Worm (Caenorhabditis elegans) whole organism, L4 larva: ENCODE results near the gene let-721.

Experiments used
- F37D6.2 ChIP-seq: sonication (generic microtip); optimal IDR thresholded peaks from 2 replicates; lab custom pipeline; 2016; ENCODE audit warnings: mild to moderate bottlenecking, missing genetic modification characterization, missing compliant biosample characterization
- T26A8.4 ChIP-seq: fragments of 200-800 bp; sonication (Bioruptor generic); IDR thresholded peaks from 2 replicates; pipeline ENCODE4 v1.3.6; 2022; ENCODE audit warnings: missing genetic modification characterization, missing compliant biosample characterization
- Y48G9A.11 ChIP-seq: fragments of 200-800 bp; sonication (Bioruptor generic); IDR thresholded peaks from 2 replicates; pipeline ENCODE4 v1.3.6; 2022; ENCODE audit warnings: missing genetic modification reagents, missing genetic modification characterization, missing compliant biosample characterization
- Y5F2A.4 ChIP-seq: fragments of 200-800 bp; sonication (Bioruptor generic); optimal IDR thresholded peaks from 2 replicates; lab custom pipeline; 2018; ENCODE audit warnings: mild to moderate bottlenecking, missing genetic modification characterization, missing compliant biosample characterization
- ZK546.5 ChIP-seq, 2 experiments: sonication (generic microtip); optimal IDR thresholded peaks; 2 replicates each; lab custom pipeline; 2017; ENCODE audit warnings: missing biosample characterization in 2 of 2, missing genetic modification characterization in 2 of 2
- aha-1 ChIP-seq: fragments of 150-350 bp; peaks from one replicate; lab custom pipeline; 2014; ENCODE audit warnings: missing biosample characterization, missing genetic modification characterization
- aly-2 ChIP-seq: sonication (generic microtip); optimal IDR thresholded peaks from 2 replicates; lab custom pipeline; 2018; ENCODE audit warnings: missing biosample characterization, missing genetic modification characterization
- arid-1 ChIP-seq: fragments of 200-800 bp; sonication (Bioruptor generic); conservative IDR thresholded peaks from 2 replicates; pipeline ENCODE4 v1.3.6; 2022; ENCODE audit warnings: missing genetic modification reagents, missing genetic modification characterization, missing compliant biosample characterization
- ceh-20 ChIP-seq: fragments of 200-800 bp; sonication (Bioruptor generic); IDR thresholded peaks from 2 replicates; pipeline ENCODE4 v1.3.6; 2022; ENCODE audit warnings: missing genetic modification reagents, missing genetic modification characterization, missing compliant biosample characterization
- ceh-32 ChIP-seq: sonication (generic microtip); optimal IDR thresholded peaks from 2 replicates; lab custom pipeline; 2016; ENCODE audit warnings: mild to moderate bottlenecking, missing genetic modification characterization, missing compliant biosample characterization; ENCODE audit not compliant: poor library complexity
- ceh-44 ChIP-seq: fragments of 200-800 bp; sonication (Bioruptor generic); IDR thresholded peaks from 2 replicates; pipeline ENCODE4 v1.3.6; 2022; ENCODE audit warnings: missing genetic modification reagents, missing genetic modification characterization, missing compliant biosample characterization
- ceh-62 ChIP-seq: sonication (generic microtip); optimal IDR thresholded peaks from 2 replicates; lab custom pipeline; 2017; ENCODE audit warnings: missing biosample characterization, missing genetic modification characterization
- cey-2 ChIP-seq: sonication (generic microtip); optimal IDR thresholded peaks from 3 replicates; lab custom pipeline; 2017; ENCODE audit warnings: missing genetic modification characterization, mild to moderate bottlenecking, missing compliant biosample characterization, antibody characterized with exemption, borderline replicate concordance; ENCODE audit not compliant: insufficient read depth
- ctbp-1 ChIP-seq: fragments of 200-800 bp; sonication (Bioruptor generic); IDR thresholded peaks from 2 replicates; pipeline ENCODE4 v1.3.6; 2022; ENCODE audit warnings: missing genetic modification reagents, missing genetic modification characterization, missing compliant biosample characterization
- daf-16 ChIP-seq, 3 experiments: sonication (generic microtip); optimal IDR thresholded peaks; 2 replicates each; lab custom pipeline; 2016 to 2017; ENCODE audit warnings: missing genetic modification characterization in 3 of 3, missing genetic modification reagents in 3 of 3, mild to moderate bottlenecking in 2 of 3, missing compliant biosample characterization in 2 of 3, missing biosample characterization in 1 of 3, moderate library complexity in 1 of 3
- daf-8 ChIP-seq: fragments of 200-800 bp; sonication (Bioruptor generic); IDR thresholded peaks from 2 replicates; pipeline ENCODE4 v1.3.6; 2022; ENCODE audit warnings: missing genetic modification characterization, missing compliant biosample characterization
- dmd-6 ChIP-seq: fragments of 200-800 bp; sonication (Bioruptor generic); IDR thresholded peaks from 2 replicates; pipeline ENCODE4 v1.3.6; 2022; ENCODE audit warnings: missing genetic modification reagents, missing genetic modification characterization, missing compliant biosample characterization
- dpl-1 ChIP-seq: fragments of 150-350 bp; optimal IDR thresholded peaks from 2 replicates; lab custom pipeline; 2014; ENCODE audit warnings: missing biosample characterization, missing genetic modification reagents, missing genetic modification characterization
- duxl-1 ChIP-seq: sonication (generic microtip); optimal IDR thresholded peaks from 2 replicates; lab custom pipeline; 2016; ENCODE audit warnings: mild to moderate bottlenecking, missing genetic modification characterization, moderate library complexity, missing compliant biosample characterization; ENCODE audit not compliant: poor library complexity
- dve-1 ChIP-seq: sonication (generic microtip); optimal IDR thresholded peaks from 2 replicates; lab custom pipeline; 2017; ENCODE audit warnings: antibody characterized with exemption, mild to moderate bottlenecking, missing genetic modification characterization, missing compliant biosample characterization; ENCODE audit not compliant: insufficient read depth
- hif-1 ChIP-seq, 2 experiments: sonication (generic microtip); optimal IDR thresholded peaks; 2 replicates each; lab custom pipeline; 2016 to 2017; ENCODE audit warnings: missing compliant biosample characterization in 2 of 2, missing genetic modification characterization in 2 of 2, missing genetic modification reagents in 2 of 2, missing genotype in 2 of 2, mild to moderate bottlenecking in 1 of 2
- hlh-11 ChIP-seq: fragments of 200-800 bp; sonication (Bioruptor generic); optimal IDR thresholded peaks from 2 replicates; lab custom pipeline; 2018; ENCODE audit warnings: mild to moderate bottlenecking, missing genetic modification characterization, missing compliant biosample characterization
- hlh-30 ChIP-seq: sonication (generic microtip); optimal IDR thresholded peaks from 2 replicates; lab custom pipeline; 2017; ENCODE audit warnings: antibody characterized with exemption, mild to moderate bottlenecking, missing genetic modification characterization, missing compliant biosample characterization; ENCODE audit not compliant: insufficient read depth
- hmg-1.1 ChIP-seq: fragments of 200-800 bp; sonication (Bioruptor generic); IDR thresholded peaks from 2 replicates; pipeline ENCODE4 v1.3.6; 2022; ENCODE audit warnings: missing genetic modification reagents, missing genetic modification characterization, missing compliant biosample characterization
- jun-1 ChIP-seq: fragments of 150-350 bp; optimal IDR thresholded peaks from 2 replicates; lab custom pipeline; 2014; ENCODE audit warnings: missing biosample characterization, missing genetic modification reagents, missing genetic modification characterization
- lin-1 ChIP-seq: fragments of 200-800 bp; sonication (Bioruptor generic); IDR thresholded peaks from 2 replicates; pipeline ENCODE4 v1.3.6; 2022; ENCODE audit warnings: missing genetic modification reagents, missing genetic modification characterization, missing compliant biosample characterization
- lin-13 ChIP-seq: fragments of 150-350 bp; optimal IDR thresholded peaks from 2 replicates; lab custom pipeline; 2014; ENCODE audit warnings: missing biosample characterization, missing genetic modification reagents, missing genetic modification characterization
- lin-38 ChIP-seq: fragments of 200-800 bp; sonication (Bioruptor generic); IDR thresholded peaks from 2 replicates; pipeline ENCODE4 v1.3.6; 2022; ENCODE audit warnings: missing genetic modification reagents, missing genetic modification characterization, missing compliant biosample characterization
- lir-3 ChIP-seq: sonication (generic microtip); optimal IDR thresholded peaks from 2 replicates; lab custom pipeline; 2016; ENCODE audit warnings: mild to moderate bottlenecking, missing genetic modification characterization, missing compliant biosample characterization
- madf-5 ChIP-seq, 2 experiments: fragments of 200-800 bp; sonication (Bioruptor generic); IDR thresholded peaks; 2 replicates each; pipeline ENCODE4 v1.3.6; 2022; ENCODE audit warnings: missing compliant biosample characterization in 2 of 2, missing genetic modification characterization in 2 of 2
- mdl-1 ChIP-seq, 2 experiments: fragments of 150-350 bp in 1 of 2; sonication (generic microtip) in 1 of 2; optimal IDR thresholded peaks; 2 replicates each; lab custom pipeline; 2014 to 2017; ENCODE audit warnings: missing biosample characterization in 2 of 2, missing genetic modification characterization in 2 of 2
- mdt-29 ChIP-seq: fragments of 200-800 bp; sonication (Bioruptor generic); IDR thresholded peaks from 2 replicates; pipeline ENCODE4 v1.3.6; 2022; ENCODE audit warnings: missing genetic modification reagents, missing genetic modification characterization, missing compliant biosample characterization
- mep-1 ChIP-seq: fragments of 150-350 bp; sonication (generic microtip); optimal IDR thresholded peaks from 3 replicates; lab custom pipeline; 2014; ENCODE audit warnings: missing biosample characterization, missing genetic modification characterization
- mxl-3 ChIP-seq: fragments of 200-800 bp; sonication (Bioruptor generic); optimal IDR thresholded peaks from 2 replicates; lab custom pipeline; 2018; ENCODE audit warnings: mild to moderate bottlenecking, missing genetic modification characterization, missing compliant biosample characterization
- nhr-10 ChIP-seq: fragments of 150-350 bp; optimal IDR thresholded peaks from 2 replicates; lab custom pipeline; 2014; ENCODE audit warnings: missing biosample characterization, missing genetic modification characterization
- nhr-102 ChIP-seq: sonication (generic microtip); optimal IDR thresholded peaks from 2 replicates; lab custom pipeline; 2016; ENCODE audit warnings: mild to moderate bottlenecking, missing genetic modification characterization, moderate library complexity, missing compliant biosample characterization
- nhr-11 ChIP-seq: fragments of 150-350 bp; optimal IDR thresholded peaks from 2 replicates; lab custom pipeline; 2014; ENCODE audit warnings: missing biosample characterization, missing genetic modification characterization
- nhr-237 ChIP-seq: sonication (generic microtip); optimal IDR thresholded peaks from 2 replicates; lab custom pipeline; 2017; ENCODE audit warnings: missing biosample characterization, missing genetic modification characterization
- nhr-28 ChIP-seq: fragments of 150-350 bp; optimal IDR thresholded peaks from 2 replicates; lab custom pipeline; 2014; ENCODE audit warnings: missing biosample characterization, missing genetic modification characterization
- nhr-48 ChIP-seq: sonication (generic microtip); optimal IDR thresholded peaks from 2 replicates; lab custom pipeline; 2016; ENCODE audit warnings: mild to moderate bottlenecking, missing genetic modification characterization, missing compliant biosample characterization
- pqm-1 ChIP-seq: sonication (generic microtip); optimal IDR thresholded peaks from 2 replicates; lab custom pipeline; 2017; ENCODE audit warnings: missing biosample characterization, missing genetic modification characterization
- rbr-2 ChIP-seq: sonication (generic microtip); optimal IDR thresholded peaks from 2 replicates; lab custom pipeline; 2016; ENCODE audit warnings: missing genotype, missing genetic modification characterization, missing compliant biosample characterization
- sdz-12 ChIP-seq: fragments of 200-800 bp; sonication (Bioruptor generic); optimal IDR thresholded peaks from 2 replicates; lab custom pipeline; 2018; ENCODE audit warnings: mild to moderate bottlenecking, missing genetic modification characterization, missing compliant biosample characterization
- snpc-4 ChIP-seq: fragments of 150-350 bp; optimal IDR thresholded peaks from 2 replicates; lab custom pipeline; 2014; ENCODE audit warnings: missing biosample characterization, missing genetic modification characterization
- spr-3 ChIP-seq: fragments of 200-800 bp; sonication (Bioruptor generic); optimal IDR thresholded peaks from 2 replicates; lab custom pipeline; 2018; ENCODE audit warnings: mild to moderate bottlenecking, missing genetic modification characterization, missing compliant biosample characterization
- unc-62 ChIP-seq, 3 experiments: fragments of 150-350 bp in 1 of 3; sonication (generic microtip); optimal IDR thresholded peaks in 2 of 3; peaks in 1 of 3; 1 replicate in 1 of 3; 2 replicates in 2 of 3; lab custom pipeline; 2014 to 2017; ENCODE audit warnings: missing biosample characterization in 3 of 3, missing genetic modification characterization in 3 of 3, missing genetic modification reagents in 3 of 3, missing genotype in 1 of 3
- ztf-7 ChIP-seq: fragments of 150-350 bp; optimal IDR thresholded peaks from 2 replicates; lab custom pipeline; 2014; ENCODE audit warnings: missing biosample characterization, missing genetic modification characterization

let-721 gene

DNA sequence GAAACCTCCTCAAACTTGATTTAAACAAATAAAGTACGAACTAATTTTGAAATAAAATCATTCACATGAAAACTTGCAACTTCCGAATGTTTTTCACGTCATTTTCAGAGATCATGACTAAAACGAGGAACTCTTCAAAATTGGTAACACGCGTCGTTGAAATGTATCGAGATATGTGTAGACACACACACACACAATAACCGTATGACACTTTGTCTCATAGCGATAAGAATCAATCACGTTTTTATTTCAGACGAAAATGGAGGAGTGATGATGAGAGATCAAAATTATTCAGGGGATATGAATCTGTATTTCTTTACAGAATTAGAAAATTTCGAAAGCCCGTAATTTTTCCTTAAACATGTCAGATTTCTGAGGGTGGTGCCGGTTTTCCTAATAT lies 24.0 kb downstream of the let-721 start (continued):
- TF ChIP-seq ceh-44 (GFP tag; lab: Robert Waterston, UW) (no peak), cey-2 (tag; lab: Kevin White, UChicago) (no peak), aha-1 (tag; lab: Kevin White, UChicago) (no peak), pqm-1 (tag; lab: Kevin White, UChicago) (no peak), dve-1 (peak; percentile 59), ceh-32 (no peak), ctbp-1 (no peak)

DNA sequence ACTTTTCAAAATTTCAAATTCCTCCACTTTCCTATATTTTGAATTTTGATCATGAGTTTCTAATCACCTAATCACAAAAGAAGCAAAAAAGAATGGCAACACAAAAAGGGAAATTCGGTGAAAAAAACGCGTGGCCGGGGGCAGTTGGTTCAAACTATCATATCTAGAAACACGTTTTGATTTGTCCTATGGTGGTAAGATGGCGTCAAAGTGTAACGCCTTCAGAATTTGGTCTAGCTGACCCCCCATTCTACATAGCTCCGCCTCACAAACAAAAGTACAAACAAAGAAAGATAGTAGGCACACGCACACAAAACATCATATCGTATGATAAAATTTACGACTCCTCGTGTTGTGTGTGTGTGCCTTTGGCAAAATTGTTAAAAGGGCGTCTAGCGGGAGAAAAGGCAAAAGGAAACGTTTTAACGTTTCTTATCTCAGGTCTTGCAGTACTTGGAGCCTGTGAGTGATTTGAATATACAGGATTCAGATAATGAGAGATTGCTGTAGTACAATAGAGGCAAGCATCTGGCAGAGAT lies 24.7 kb downstream of the let-721 start:
- TF ChIP-seq madf-5 (GFP tag; IDR thresholded peaks at IDR 0.05; lab: Robert Waterston, UW): no peak
- TF ChIP-seq Y48G9A.11: no peak
- TF ChIP-seq ctbp-1: no peak
- TF ChIP-seq daf-8 (GFP tag; lab: Robert Waterston, UW): no peak
- TF ChIP-seq ztf-7: no peak
- peak; percentile 37 for TF ChIP-seq mep-1
- TF ChIP-seq unc-62 (GFP tag; optimal IDR thresholded peaks at IDR 0.05 in 1 of 2; lab: Kevin White, UChicago): peak in 1 of 2 experiments; percentile 83
- no peak for TF ChIP-seq unc-62 (tag; optimal IDR thresholded peaks at IDR 0.05; lab: Kevin White, UChicago)
- TF ChIP-seq ceh-62: no peak
- 0 out of 2 replicates have a peak, but pooled peaks have one; percentile 15 for TF ChIP-seq lin-1 (GFP tag; lab: Robert Waterston, UW)
- TF ChIP-seq lin-13: no peak
- TF ChIP-seq aha-1 (tag; lab: Kevin White, UChicago): peak; percentile 61
- no peak for TF ChIP-seq duxl-1 (tag; lab: Kevin White, UChicago)
- peak; percentile 60; the same call in 1 of the 2 replicates for TF ChIP-seq hmg-1.1 (GFP tag; lab: Robert Waterston, UW)
- TF ChIP-seq nhr-28 (tag; lab: Kevin White, UChicago): peak; percentile 95
- TF ChIP-seq Y5F2A.4: no peak
- TF ChIP-seq F37D6.2 (tag; lab: Kevin White, UChicago): no peak
- peak; percentile 42 for TF ChIP-seq T26A8.4 (GFP tag; lab: Robert Waterston, UW)
- TF ChIP-seq dve-1: peak; percentile 84
- TF ChIP-seq hlh-30 (tag; lab: Kevin White, UChicago): peak; percentile 82
- TF ChIP-seq ceh-20 (GFP tag; lab: Robert Waterston, UW): peak; percentile 31; the same call in 1 of the 2 replicates
- TF ChIP-seq nhr-11 (tag; lab: Kevin White, UChicago): no peak
- no peak for TF ChIP-seq rbr-2 (tag; lab: Kevin White, UChicago)
- TF ChIP-seq aly-2 (tag; lab: Kevin White, UChicago): no peak
- TF ChIP-seq nhr-102 (tag; lab: Kevin White, UChicago): peak; percentile 18
- TF ChIP-seq daf-16 (GFP tag; optimal IDR thresholded peaks at IDR 0.05; lab: Kevin White, UChicago): no peak
- peak; percentile 73 for TF ChIP-seq daf-16 (tag; optimal IDR thresholded peaks at IDR 0.05; lab: Kevin White, UChicago)
- TF ChIP-seq arid-1 (GFP tag; lab: Robert Waterston, UW): no peak
- no peak for TF ChIP-seq sdz-12 (GFP tag; lab: Kevin White, UChicago)
- TF ChIP-seq nhr-10: no peak
- no peak for TF ChIP-seq nhr-237 (tag; lab: Kevin White, UChicago)
- peak; percentile 83 for TF ChIP-seq dmd-6 (GFP tag; lab: Robert Waterston, UW)
- TF ChIP-seq hlh-11 (tag; lab: Kevin White, UChicago): peak; percentile 82
- no peak for TF ChIP-seq snpc-4 (tag; lab: Kevin White, UChicago)
- no peak for TF ChIP-seq ZK546.5 (tag; optimal IDR thresholded peaks at IDR 0.05; lab: Kevin White, UChicago)
- no peak for TF ChIP-seq mdt-29 (GFP tag; lab: Robert Waterston, UW)
- peak; percentile 98 for TF ChIP-seq pqm-1 (tag; lab: Kevin White, UChicago)
- TF ChIP-seq spr-3 (GFP tag; lab: Kevin White, UChicago): no peak
- TF ChIP-seq cey-2 (tag; lab: Kevin White, UChicago): peak; percentile 60
- no peak for TF ChIP-seq nhr-48 (tag; lab: Kevin White, UChicago)
- peak; percentile 86 for TF ChIP-seq mxl-3 (GFP tag; lab: Kevin White, UChicago)
- TF ChIP-seq lin-38 (GFP tag; lab: Robert Waterston, UW): no peak
- peak; percentile 31 to 76 for TF ChIP-seq mdl-1 (tag; optimal IDR thresholded peaks at IDR 0.05; lab: Kevin White, UChicago)
- TF ChIP-seq jun-1 (tag; lab: Kevin White, UChicago): no peak
- no peak for TF ChIP-seq dpl-1 (GFP tag; lab: Kevin White, UChicago)
- TF ChIP-seq hif-1 (tag; optimal IDR thresholded peaks at IDR 0.05; lab: Kevin White, UChicago): peak in 1 of 2 experiments; percentile 51
- TF ChIP-seq lir-3 (tag; lab: Kevin White, UChicago): no peak
